Worm (Caenorhabditis elegans): ENCODE results near the gene slc-25A21.

ce11 chrX:16153744-16154143 lies 35.9 kb upstream of the slc-25A21 start:
- TF ChIP-seq W03F9.2 (tag; optimal IDR thresholded peaks at IDR 0.05) (no peak), dao-5 (tag; optimal IDR thresholded peaks at IDR 0.05) (no peak)
